Worm (Caenorhabditis elegans) whole organism, young adult: ENCODE data around the gene W09G12.6.

ENCODE experiments used
- B0261.1 ChIP-seq: sonication (generic microtip); optimal IDR thresholded peaks from 2 replicates; lab custom pipeline; 2016; ENCODE audit warnings: mild to moderate bottlenecking, missing genetic modification characterization, moderate library complexity, missing compliant biosample characterization
- D2030.7 ChIP-seq: fragments of 200-800 bp; sonication (Bioruptor generic); IDR thresholded peaks from 2 replicates; pipeline ENCODE4 v1.3.6; 2022; ENCODE audit warnings: missing genetic modification reagents, missing genetic modification characterization, missing compliant biosample characterization
- K11D2.4 ChIP-seq: fragments of 200-800 bp; sonication (Bioruptor generic); IDR thresholded peaks from 2 replicates; pipeline ENCODE4 v1.3.6; 2022; ENCODE audit warnings: missing genetic modification reagents, missing genetic modification characterization, missing compliant biosample characterization
- ceh-27 ChIP-seq: fragments of 200-800 bp; sonication (Bioruptor generic); optimal IDR thresholded peaks from 2 replicates; lab custom pipeline; 2018; ENCODE audit warnings: mild to moderate bottlenecking, missing genetic modification characterization, moderate library complexity, missing compliant biosample characterization
- fkh-3 ChIP-seq: sonication (generic microtip); optimal IDR thresholded peaks from 2 replicates; lab custom pipeline; 2016; ENCODE audit warnings: mild to moderate bottlenecking, missing genetic modification characterization, missing compliant biosample characterization
- hlh-26 ChIP-seq: fragments of 200-800 bp; sonication (Bioruptor generic); conservative IDR thresholded peaks from 2 replicates; pipeline ENCODE4 v1.3.6; 2022; ENCODE audit warnings: missing genetic modification reagents, missing genetic modification characterization, missing compliant biosample characterization
- mcd-1 ChIP-seq: fragments of 200-800 bp; sonication (Bioruptor generic); IDR thresholded peaks from 2 replicates; pipeline ENCODE4 v1.3.6; 2022; ENCODE audit warnings: missing genetic modification reagents, missing genetic modification characterization, missing compliant biosample characterization
- repo-1 ChIP-seq: sonication (generic microtip); optimal IDR thresholded peaks from 2 replicates; lab custom pipeline; 2017; ENCODE audit warnings: mild to moderate bottlenecking, missing genetic modification characterization, missing compliant biosample characterization
- snpc-1.3 ChIP-seq: sonication (generic microtip); optimal IDR thresholded peaks from 2 replicates; lab custom pipeline; 2017; ENCODE audit warnings: missing genetic modification characterization, mild to moderate bottlenecking, missing compliant biosample characterization, antibody characterized with exemption, moderate library complexity, missing genotype, missing genetic modification reagents; ENCODE audit not compliant: insufficient read depth
- ztf-25 ChIP-seq: fragments of 200-800 bp; sonication (Bioruptor generic); IDR thresholded peaks from 2 replicates; pipeline ENCODE4 v1.3.6; 2022; ENCODE audit warnings: missing genetic modification reagents, missing genetic modification characterization, missing compliant biosample characterization

Gene W09G12.6

ce11 chrIV:1277067-1277466 lies 45.4 kb downstream of the W09G12.6 start (continued):
- TF ChIP-seq D2030.7 (GFP tag; lab: Robert Waterston, UW) (peak; percentile 73), snpc-1.3 (peak; percentile 24), fkh-3 (no peak), mcd-1 (GFP tag; lab: Robert Waterston, UW) (peak; percentile 25; the same call in 1 of the 2 replicates)

DNA sequence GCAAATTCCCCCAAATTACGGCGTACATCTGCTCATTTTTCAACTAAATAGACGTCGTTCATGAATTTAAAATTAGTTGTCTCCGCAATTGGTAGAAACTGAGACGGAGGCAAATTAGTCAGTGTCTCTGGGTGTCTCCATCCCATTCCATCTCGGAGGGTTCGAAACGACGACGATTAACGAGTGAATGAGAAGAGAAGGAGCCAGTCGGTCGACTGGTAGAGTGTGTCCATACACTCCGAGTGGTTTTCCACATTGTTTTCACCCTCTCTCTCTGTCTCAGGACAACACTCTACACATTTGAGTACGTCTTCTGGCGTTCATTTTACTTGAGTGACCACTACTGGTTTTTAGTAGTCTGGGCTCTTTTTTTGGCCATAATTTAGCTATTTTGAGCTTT lies 47.3 kb downstream of the W09G12.6 start:
- TF ChIP-seq mcd-1 (GFP tag; lab: Robert Waterston, UW) (no peak), repo-1 (tag; lab: Kevin White, UChicago) (no peak), B0261.1 (no peak), K11D2.4 (no peak), ztf-25 (no peak), hlh-26 (no peak), ceh-27 (GFP tag; lab: Kevin White, UChicago) (no peak)
